Fruit fly (Drosophila melanogaster): Measurements from ENCODE around the gene Atg3.

Atg3 gene

DNA sequence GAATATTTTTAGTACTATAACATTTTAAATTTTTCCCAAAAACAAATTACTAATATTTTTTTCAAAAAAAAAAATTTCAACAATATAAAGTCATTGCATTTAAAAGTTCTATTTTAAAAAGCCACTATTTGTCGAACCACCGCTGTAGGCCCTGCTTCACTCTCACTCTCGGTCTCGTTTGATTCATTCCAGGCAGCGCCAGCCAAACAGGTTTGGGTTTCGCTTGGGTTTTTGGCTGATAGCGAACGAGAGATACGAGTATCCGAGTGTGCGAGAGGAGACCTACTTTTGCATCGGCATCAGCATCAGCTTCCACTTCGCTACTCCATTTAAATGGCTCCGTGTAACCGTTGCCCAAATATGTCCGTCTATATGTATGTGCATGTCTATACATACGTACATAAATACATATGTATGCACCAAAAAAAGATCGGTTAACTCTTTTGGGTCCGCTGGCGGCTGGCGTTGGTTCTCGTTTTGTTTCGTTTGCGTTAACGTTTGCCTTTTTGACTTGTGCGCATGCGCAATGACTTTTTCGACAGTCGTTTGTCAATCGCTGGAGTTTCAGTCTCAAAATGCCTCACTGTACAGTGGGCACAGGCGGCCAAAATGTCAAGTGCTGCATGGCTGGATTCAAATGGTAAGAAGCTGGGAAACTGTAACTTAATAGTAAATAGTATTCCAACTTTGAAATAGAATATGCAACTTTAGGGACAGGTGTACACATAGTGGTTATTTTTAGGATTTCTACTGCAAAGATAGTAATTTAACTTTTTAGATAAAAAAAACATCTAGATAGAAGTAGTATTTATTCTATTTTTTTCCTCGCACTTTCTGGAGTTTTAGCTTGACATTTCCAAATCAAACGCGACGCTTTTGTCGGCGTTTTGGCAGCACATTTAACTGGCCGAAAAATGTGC lies 20.6 kb downstream of the Atg3 start (continued):
- TF ChIP-seq Drgx (GFP tag; IDR thresholded peaks at IDR 0.05) (peak; percentile 72), maf-S (GFP tag; optimal IDR thresholded peaks at IDR 0.05) (no peak), CG12769 (tag; optimal IDR thresholded peaks at IDR 0.05) (peak; percentile 86), ERR (GFP tag; optimal IDR thresholded peaks at IDR 0.05) (no peak), Nf-YA (GFP tag; IDR thresholded peaks at IDR 0.05) (no peak; the same call in 1 of the 2 replicates), Vsx1 (GFP tag; optimal IDR thresholded peaks at IDR 0.05) (peak; percentile 62), Gug (GFP tag; IDR thresholded peaks at IDR 0.05) (peak; percentile 26; the same call in 1 of the 4 replicates), CG18764 (GFP tag; optimal IDR thresholded peaks at IDR 0.05) (peak; percentile 6), C15 (GFP tag; IDR thresholded peaks at IDR 0.05) (0 out of 3 replicates have a peak, but pooled peaks have one; percentile 33), row (GFP tag; IDR thresholded peaks at IDR 0.05) (peak; percentile 79), ttk (GFP tag; IDR thresholded peaks at IDR 0.05) (peak; percentile 66), nerfin-2 (GFP tag; IDR thresholded peaks at IDR 0.05; ENCODE audit: partially characterized antibody) (no peak), CG12236 (GFP tag; optimal IDR thresholded peaks at IDR 0.05) (no peak), CG10366 (GFP tag; IDR thresholded peaks at IDR 0.05) (peak; percentile 66), Side (GFP tag; optimal IDR thresholded peaks at IDR 0.05) (peak; percentile 40), CG16815 (GFP tag; optimal IDR thresholded peaks at IDR 0.05) (no peak), CG11696 (GFP tag; IDR thresholded peaks at IDR 0.05) (peak; percentile 48; the same call in 1 of the 2 replicates), Adf1 (GFP tag; IDR thresholded peaks at IDR 0.05) (no peak), crol (GFP tag; IDR thresholded peaks at IDR 0.05) (no peak), al (GFP tag; IDR thresholded peaks at IDR 0.05) (peak; percentile 35; the same call in 1 of the 2 replicates), CG6765 (GFP tag; optimal IDR thresholded peaks at IDR 0.05) (peak; percentile 35), CG17612 (GFP tag; IDR thresholded peaks at IDR 0.05) (0 out of 2 replicates have a peak, but pooled peaks have one; percentile 34), peb (GFP tag; IDR thresholded peaks at IDR 0.05) (peak; percentile 60; the same call in 1 of the 2 replicates), Atf-2 (GFP tag; optimal IDR thresholded peaks at IDR 0.05) (peak; percentile 46), Gsc (GFP tag; IDR thresholded peaks at IDR 0.05) (no peak), hth (optimal IDR thresholded peaks at IDR 0.05) (no peak), PHDP (tag; optimal IDR thresholded peaks at IDR 0.05) (peak; percentile 66), Dip3 (GFP tag; optimal IDR thresholded peaks at IDR 0.05) (peak; percentile 19), CG6791 (GFP tag; IDR thresholded peaks at IDR 0.05; ENCODE audit: partially characterized antibody) (no peak), CG13894 (tag; optimal IDR thresholded peaks at IDR 0.05) (no peak), fd96Cb (tag; optimal IDR thresholded peaks at IDR 0.05) (peak; percentile 72), ken (GFP tag; IDR thresholded peaks at IDR 0.05) (0 out of 3 replicates have a peak, but pooled peaks have one; percentile 37), Ptx1 (GFP tag; IDR thresholded peaks at IDR 0.05) (peak; percentile 85), CG10959 (GFP tag; IDR thresholded peaks at IDR 0.05) (no peak), CG3281 (GFP tag; optimal IDR thresholded peaks at IDR 0.05) (peak; percentile 73), zfh1 (GFP tag; IDR thresholded peaks at IDR 0.05) (peak; percentile 67; the same call in 2 of the 3 replicates), Rfx (GFP tag; IDR thresholded peaks at IDR 0.05) (peak; percentile 66), cg (GFP tag; optimal IDR thresholded peaks at IDR 0.05) (peak; percentile 50), CG32772 (GFP tag; IDR thresholded peaks at IDR 0.05) (peak; percentile 63), Med (GFP tag) (peak; percentile 89), CG6689 (GFP tag; IDR thresholded peaks at IDR 0.05) (peak; percentile 82), CG13287 (GFP tag; IDR thresholded peaks at IDR 0.05; ENCODE audit: partially characterized antibody) (peak; percentile 29; the same call in 1 of the 2 replicates), Lhr (GFP tag; optimal IDR thresholded peaks at IDR 0.05) (no peak), kni (GFP tag; optimal IDR thresholded peaks at IDR 0.05) (peak; percentile 65), tin (GFP tag; optimal IDR thresholded peaks at IDR 0.05) (peak; percentile 37), tx (GFP tag; optimal IDR thresholded peaks at IDR 0.05) (peak; percentile 53), HmgD (GFP tag; optimal IDR thresholded peaks at IDR 0.05) (no peak), CG8359 (GFP tag; optimal IDR thresholded peaks at IDR 0.05; ENCODE audit: borderline replicate concordance) (peak; percentile 14), Lim3 (GFP tag; IDR thresholded peaks at IDR 0.05) (peak; percentile 51; the same call in 1 of the 2 replicates)

All from whole organism, embryonic.